Worm (Caenorhabditis elegans): Measurements from ENCODE around the gene rsu-1.

Gene rsu-1

ce11 chrIII:3456226-3456625 lies 15.6 kb upstream of the rsu-1 start (continued):
- TF ChIP-seq zfp-3 (GFP tag; conservative IDR thresholded peaks at IDR 0.05), result peak; percentile 97
- TF ChIP-seq dmd-6 (GFP tag; IDR thresholded peaks at IDR 0.05), result peak; percentile 98
- TF ChIP-seq aly-2 (tag; optimal IDR thresholded peaks at IDR 0.05), result no peak
- TF ChIP-seq cey-2 (tag; optimal IDR thresholded peaks at IDR 0.05; ENCODE audit: borderline replicate concordance, insufficient read depth), result no peak
- TF ChIP-seq mdt-29 (GFP tag; IDR thresholded peaks at IDR 0.05), result peak; percentile 95
- peak; percentile 98 for TF ChIP-seq lin-13 (GFP tag; optimal IDR thresholded peaks at IDR 0.05)
- TF ChIP-seq ceh-28 (tag; optimal IDR thresholded peaks at IDR 0.05), result no peak
- TF ChIP-seq daf-16 (GFP tag; optimal IDR thresholded peaks at IDR 0.05), result peak; percentile 52 to 90
- peak; percentile 94 for TF ChIP-seq daf-16 (tag; optimal IDR thresholded peaks at IDR 0.05)
- peak; percentile 98 for TF ChIP-seq T26A8.4 (GFP tag; IDR thresholded peaks at IDR 0.05)
- TF ChIP-seq arid-1 (GFP tag; conservative IDR thresholded peaks at IDR 0.05), result peak; percentile 93
- peak; percentile 98 for TF ChIP-seq aha-1 (tag)
- TF ChIP-seq dmd-8 (GFP tag; IDR thresholded peaks at IDR 0.05), result no peak
- peak; percentile 95 for TF ChIP-seq tra-1 (GFP tag; IDR thresholded peaks at IDR 0.05)
- peak; percentile 61 for TF ChIP-seq Y5F2A.4 (GFP tag; optimal IDR thresholded peaks at IDR 0.05)
- TF ChIP-seq ceh-44 (GFP tag; IDR thresholded peaks at IDR 0.05), result peak; percentile 53; the same call in 1 of the 2 replicates
- TF ChIP-seq unc-130 (GFP tag; optimal IDR thresholded peaks at IDR 0.05), result peak; percentile 76
- TF ChIP-seq dve-1 (tag; optimal IDR thresholded peaks at IDR 0.05; ENCODE audit: insufficient read depth), result peak; percentile 100
- peak; percentile 99 for TF ChIP-seq rbr-2 (tag; optimal IDR thresholded peaks at IDR 0.05)
- TF ChIP-seq nhr-237 (tag; optimal IDR thresholded peaks at IDR 0.05), result peak; percentile 73
- TF ChIP-seq Y48G9A.11 (GFP tag; IDR thresholded peaks at IDR 0.05), result peak; percentile 83
- TF ChIP-seq zip-2 (tag; optimal IDR thresholded peaks at IDR 0.05), result peak; percentile 89

- TF ChIP-seq dmd-8 (GFP tag; IDR thresholded peaks at IDR 0.05), result peak; percentile 35; the same call in 1 of the 2 replicates
- peak; percentile 82 for TF ChIP-seq Y48G9A.11 (GFP tag; IDR thresholded peaks at IDR 0.05)
- peak; percentile 91 for TF ChIP-seq dmd-6 (GFP tag; IDR thresholded peaks at IDR 0.05)
- TF ChIP-seq lin-29 (GFP tag; IDR thresholded peaks at IDR 0.05), result peak; percentile 91
- TF ChIP-seq ces-1 (GFP tag; optimal IDR thresholded peaks at IDR 0.05), result no peak
- TF ChIP-seq mep-1 (tag; optimal IDR thresholded peaks at IDR 0.05), result peak; percentile 94
- peak in 1 of 2 experiments; percentile 82 for TF ChIP-seq daf-16 (GFP tag; optimal IDR thresholded peaks at IDR 0.05)
- TF ChIP-seq daf-16 (tag; optimal IDR thresholded peaks at IDR 0.05), result peak; percentile 35
- peak; percentile 65 for TF ChIP-seq lir-3 (tag; optimal IDR thresholded peaks at IDR 0.05)
- TF ChIP-seq madf-5 (GFP tag; IDR thresholded peaks at IDR 0.05), result no peak
- TF ChIP-seq hlh-30 (tag; optimal IDR thresholded peaks at IDR 0.05; ENCODE audit: insufficient read depth), result peak; percentile 85
- peak; percentile 90 for TF ChIP-seq hlh-11 (tag; optimal IDR thresholded peaks at IDR 0.05)
- TF ChIP-seq spr-3 (GFP tag; optimal IDR thresholded peaks at IDR 0.05), result peak; percentile 83
- peak; percentile 81 for TF ChIP-seq nhr-48 (tag; optimal IDR thresholded peaks at IDR 0.05)
- no peak for TF ChIP-seq unc-39 (tag; optimal IDR thresholded peaks at IDR 0.05)
- TF ChIP-seq aha-1 (tag), result peak; percentile 97
- TF ChIP-seq lin-38 (GFP tag; IDR thresholded peaks at IDR 0.05), result peak; percentile 98
- TF ChIP-seq ctbp-1 (GFP tag; IDR thresholded peaks at IDR 0.05), result peak; percentile 88
- peak; percentile 91 for TF ChIP-seq lin-13 (GFP tag; optimal IDR thresholded peaks at IDR 0.05)
- TF ChIP-seq lin-1 (GFP tag; IDR thresholded peaks at IDR 0.05), result peak; percentile 86
- peak; percentile 28 to 67 for TF ChIP-seq hif-1 (tag; optimal IDR thresholded peaks at IDR 0.05)
- TF ChIP-seq mxl-2 (GFP tag; conservative IDR thresholded peaks at IDR 0.05), result 0 out of 2 replicates have a peak, but pooled peaks have one; percentile 23
- TF ChIP-seq saeg-2 (GFP tag; IDR thresholded peaks at IDR 0.05), result peak; percentile 88
- peak; percentile 83 for TF ChIP-seq T20F7.1 (GFP tag; optimal IDR thresholded peaks at IDR 0.05)
- peak; percentile 84 for TF ChIP-seq fkh-10 (GFP tag; optimal IDR thresholded peaks at IDR 0.05)
- peak; percentile 84 for TF ChIP-seq nhr-77 (tag; optimal IDR thresholded peaks at IDR 0.05)
- peak; percentile 93 for TF ChIP-seq duxl-1 (tag; optimal IDR thresholded peaks at IDR 0.05; ENCODE audit: poor library complexity)
- TF ChIP-seq dve-1 (tag; optimal IDR thresholded peaks at IDR 0.05; ENCODE audit: insufficient read depth), result peak; percentile 97
- TF ChIP-seq mxl-3 (GFP tag; optimal IDR thresholded peaks at IDR 0.05), result no peak
- peak; percentile 95 for TF ChIP-seq T26A8.4 (GFP tag; IDR thresholded peaks at IDR 0.05)
- peak in 1 of 2 experiments; percentile 98 for TF ChIP-seq unc-62 (GFP tag; optimal IDR thresholded peaks at IDR 0.05 in 1 of 2)
- no peak for TF ChIP-seq unc-62 (tag; optimal IDR thresholded peaks at IDR 0.05)
- no peak for TF ChIP-seq aly-2 (tag; optimal IDR thresholded peaks at IDR 0.05)
- TF ChIP-seq nhr-6 (tag; optimal IDR thresholded peaks at IDR 0.05), result peak; percentile 94
- no peak for TF ChIP-seq snpc-4 (tag; optimal IDR thresholded peaks at IDR 0.05)
- TF ChIP-seq F10B5.3 (tag; optimal IDR thresholded peaks at IDR 0.05), result peak; percentile 86
- peak; percentile 91 for TF ChIP-seq rbr-2 (tag; optimal IDR thresholded peaks at IDR 0.05)
Observed at ce11 chrIII:3460061-3460460, 11.7 kb upstream of the rsu-1 start, which contains the start of gene C34C12.8. Gene C34C12.8 (plus strand): TSS chrIII:3460406.
